Worm (Caenorhabditis elegans) whole organism, L4 larva: ENCODE measurements around the gene Y73F4A.3.

Source experiments
- daf-16 ChIP-seq, 3 experiments: sonication (generic microtip); optimal IDR thresholded peaks; 2 replicates each; lab custom pipeline; 2016 to 2017; ENCODE audit warnings: missing genetic modification characterization in 3 of 3, missing genetic modification reagents in 3 of 3, mild to moderate bottlenecking in 2 of 3, missing compliant biosample characterization in 2 of 3, missing biosample characterization in 1 of 3, moderate library complexity in 1 of 3
- pqm-1 ChIP-seq: sonication (generic microtip); optimal IDR thresholded peaks from 2 replicates; lab custom pipeline; 2017; ENCODE audit warnings: missing biosample characterization, missing genetic modification characterization
- snpc-4 ChIP-seq: fragments of 150-350 bp; optimal IDR thresholded peaks from 2 replicates; lab custom pipeline; 2014; ENCODE audit warnings: missing biosample characterization, missing genetic modification characterization

- TF ChIP-seq daf-16 (GFP tag; optimal IDR thresholded peaks at IDR 0.05; lab: Kevin White, UChicago) (no peak), daf-16 (tag; optimal IDR thresholded peaks at IDR 0.05; lab: Kevin White, UChicago) (no peak), snpc-4 (no peak), pqm-1 (tag; lab: Kevin White, UChicago) (no peak)
These were observed 34.0 kb upstream of the Y73F4A.3 start, which contains the start of gene mppb-1 for ce11 chrIV:9074244-9074723.
